Fruit fly (Drosophila melanogaster): ENCODE data around the gene sdt.

The sdt gene

DNA sequence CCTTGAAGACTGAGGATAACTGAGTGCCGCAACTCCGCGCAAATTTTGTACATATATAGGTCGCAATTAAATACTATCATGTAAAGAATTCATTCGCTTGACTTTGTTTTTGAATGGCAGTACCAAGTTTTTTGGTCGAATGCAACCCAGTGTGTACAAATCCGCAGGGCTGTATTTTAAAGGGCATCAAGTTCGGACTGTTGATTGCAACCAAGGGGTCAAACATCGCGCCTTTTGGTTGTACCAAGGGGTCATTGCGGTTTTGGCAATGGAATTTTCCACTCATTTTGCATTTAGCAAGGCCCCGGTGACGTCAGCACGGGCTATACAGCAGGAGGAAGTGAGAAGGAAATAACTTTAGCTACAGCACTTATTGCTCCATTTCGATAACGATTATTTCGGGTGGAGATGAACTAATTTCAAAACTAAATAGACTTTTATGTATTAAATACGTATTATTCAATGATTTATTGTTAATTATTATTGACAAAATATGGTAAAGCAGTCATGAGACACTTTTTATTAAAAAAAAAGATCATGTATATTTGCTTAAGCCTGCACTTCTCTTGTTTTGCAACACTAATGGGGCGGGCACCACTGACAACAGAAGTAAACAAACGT is 46.5 kb upstream of the sdt start, which contains the start of gene CG10958 (continued):
- TF ChIP-seq CG11902 (GFP tag; optimal IDR thresholded peaks at IDR 0.05) (peak; percentile 34), cyc (GFP tag; optimal IDR thresholded peaks at IDR 0.05) (peak; percentile 43), Met (GFP tag; optimal IDR thresholded peaks at IDR 0.05) (no peak), Eip75B (GFP tag; optimal IDR thresholded peaks at IDR 0.05) (peak; percentile 61), Hr38 (GFP tag; optimal IDR thresholded peaks at IDR 0.05) (no peak), OdsH (GFP tag; optimal IDR thresholded peaks at IDR 0.05) (peak; percentile 68), CG3032 (tag; optimal IDR thresholded peaks at IDR 0.05) (peak; percentile 24), CG9139 (GFP tag; optimal IDR thresholded peaks at IDR 0.05) (no peak), CG8632 (GFP tag; optimal IDR thresholded peaks at IDR 0.05) (peak; percentile 52), CG31627 (GFP tag; optimal IDR thresholded peaks at IDR 0.05) (peak; percentile 35), fd85E (GFP tag; optimal IDR thresholded peaks at IDR 0.05) (peak; percentile 25), Sox14 (GFP tag; optimal IDR thresholded peaks at IDR 0.05) (peak; percentile 48), Eip93F (GFP tag; optimal IDR thresholded peaks at IDR 0.05) (peak; percentile 57), CG6163 (GFP tag; IDR thresholded peaks at IDR 0.05) (peak; percentile 63; the same call in 2 of the 3 replicates), CG1621 (tag; optimal IDR thresholded peaks at IDR 0.05) (no peak), Gug (GFP tag; IDR thresholded peaks at IDR 0.05) (0 out of 2 replicates have a peak, but pooled peaks have one; percentile 12), acj6 (GFP tag; optimal IDR thresholded peaks at IDR 0.05) (peak; percentile 66), Eip78C (GFP tag) (peak; percentile 81), net (GFP tag; optimal IDR thresholded peaks at IDR 0.05) (peak; percentile 36), CG11294 (GFP tag; IDR thresholded peaks at IDR 0.05) (no peak; the same call in 1 of the 2 replicates), Lpt (GFP tag; optimal IDR thresholded peaks at IDR 0.05) (peak; percentile 6), spab (GFP tag; optimal IDR thresholded peaks at IDR 0.05) (no peak), CG8119 (GFP tag; IDR thresholded peaks at IDR 0.05) (no peak; the same call in 2 of the 3 replicates), salr (GFP tag; optimal IDR thresholded peaks at IDR 0.05) (no peak), Hr4 (GFP tag; optimal IDR thresholded peaks at IDR 0.05) (peak; percentile 39)

DNA sequence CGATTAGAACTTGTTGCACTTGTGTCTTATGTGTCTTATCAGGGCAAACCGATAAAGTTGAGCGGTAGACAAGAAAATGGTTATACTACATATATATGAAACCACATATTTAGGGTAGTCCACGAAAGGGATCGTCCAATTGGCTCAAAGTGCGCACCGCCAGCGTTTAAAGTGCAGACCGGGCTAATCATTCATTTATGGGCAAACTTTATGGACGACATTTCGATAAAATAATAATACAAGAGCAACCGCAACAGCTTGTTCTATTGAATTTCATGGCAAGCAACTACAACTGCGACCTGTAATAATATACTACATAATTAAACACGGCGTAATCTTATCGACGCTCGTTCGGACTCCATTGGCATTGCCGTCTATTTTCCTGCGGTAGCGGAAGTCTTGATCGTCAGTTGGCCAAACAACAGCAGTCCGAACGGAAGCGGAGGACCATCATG is 42.9 kb upstream of the sdt start, which contains the start of the genes cyr and CG2120:
cyr (minus strand) TSS at position 294 of the 455 bp plus-strand sequence.
CG2120 (plus strand) TSS at position 405 of the 455 bp plus-strand sequence.
- TF ChIP-seq Ets21C (GFP tag; optimal IDR thresholded peaks at IDR 0.05) (no peak), acj6 (GFP tag; optimal IDR thresholded peaks at IDR 0.05) (no peak), CG7368 (GFP tag; optimal IDR thresholded peaks at IDR 0.05) (no peak), dac (GFP tag; optimal IDR thresholded peaks at IDR 0.05) (no peak), Ets96B (tag; optimal IDR thresholded peaks at IDR 0.05) (no peak)

DNA sequence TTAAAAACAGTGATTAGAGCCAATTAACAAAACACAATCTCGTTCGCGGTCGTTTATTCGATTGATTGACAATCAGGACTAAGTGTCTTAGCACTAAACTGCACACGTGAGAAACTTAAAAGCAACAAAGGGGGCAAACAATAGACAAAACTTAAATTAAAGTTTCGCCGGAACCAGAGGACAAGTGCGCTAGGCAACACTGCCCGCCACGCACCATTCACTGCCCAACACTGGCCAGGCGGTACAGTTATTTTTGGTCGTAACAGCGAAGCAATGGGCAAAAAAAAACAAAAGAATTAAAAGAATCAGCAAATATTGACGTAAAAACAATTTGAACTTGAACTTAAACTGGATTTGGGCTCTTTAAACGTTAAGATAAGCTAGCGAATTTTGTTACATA is 41.1 kb upstream of the sdt start:
- TF ChIP-seq CG31627 (GFP tag; optimal IDR thresholded peaks at IDR 0.05) (no peak), Hr39 (GFP tag; optimal IDR thresholded peaks at IDR 0.05) (no peak), CG8632 (GFP tag; optimal IDR thresholded peaks at IDR 0.05) (no peak), CG10631 (GFP tag; optimal IDR thresholded peaks at IDR 0.05) (no peak), pdm3 (GFP tag; optimal IDR thresholded peaks at IDR 0.05) (no peak), CG6163 (GFP tag; IDR thresholded peaks at IDR 0.05) (no peak), Smox (GFP tag; optimal IDR thresholded peaks at IDR 0.05) (no peak), topi (GFP tag; optimal IDR thresholded peaks at IDR 0.05) (no peak), acj6 (GFP tag; optimal IDR thresholded peaks at IDR 0.05) (no peak)

DNA sequence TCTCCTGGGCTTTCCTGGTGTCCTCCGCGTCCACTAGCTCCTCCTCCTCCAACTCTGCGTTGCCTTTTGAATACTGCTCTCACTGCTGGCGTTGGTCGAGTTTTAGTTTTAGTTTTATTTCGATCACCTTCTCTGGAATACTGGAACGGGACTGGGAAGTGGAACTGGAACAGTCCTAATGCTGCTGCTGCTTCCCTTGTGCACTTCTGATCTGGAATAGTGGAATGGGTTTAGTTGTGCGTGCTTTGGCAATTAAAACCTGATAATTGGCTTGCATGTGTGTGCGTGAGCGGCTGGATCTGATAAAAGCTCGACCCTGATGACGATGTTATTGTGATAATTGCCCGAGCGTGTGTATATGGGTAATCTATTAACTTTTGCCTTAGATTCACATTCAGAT is 37.6 kb upstream of the sdt start:
- no peak for TF ChIP-seq Sox15 (GFP tag; optimal IDR thresholded peaks at IDR 0.05)
- TF ChIP-seq fd59A (GFP tag; optimal IDR thresholded peaks at IDR 0.05): no peak
- no peak for TF ChIP-seq CG3919 (GFP tag; optimal IDR thresholded peaks at IDR 0.05)
- TF ChIP-seq Hr38 (GFP tag; optimal IDR thresholded peaks at IDR 0.05): no peak
- no peak for TF ChIP-seq topi (GFP tag; optimal IDR thresholded peaks at IDR 0.05)
- no peak for TF ChIP-seq Ets21C (GFP tag; optimal IDR thresholded peaks at IDR 0.05)
- no peak for TF ChIP-seq dsx (GFP tag; optimal IDR thresholded peaks at IDR 0.05; ENCODE audit: poor library complexity, severe bottlenecking)
- TF ChIP-seq cyc (GFP tag; optimal IDR thresholded peaks at IDR 0.05): no peak
- no peak for TF ChIP-seq CG10669 (GFP tag; optimal IDR thresholded peaks at IDR 0.05)
- no peak for TF ChIP-seq achi (GFP tag; optimal IDR thresholded peaks at IDR 0.05)
- no peak for TF ChIP-seq net (GFP tag; optimal IDR thresholded peaks at IDR 0.05)
- no peak for TF ChIP-seq CG10631 (GFP tag; optimal IDR thresholded peaks at IDR 0.05)
- TF ChIP-seq CG11762 (GFP tag; optimal IDR thresholded peaks at IDR 0.05; ENCODE audit: insufficient read depth): no peak
